Fruit fly (Drosophila melanogaster) whole organism, pupa: ENCODE measurements around the gene Tsp97E.

Experiments
- CG34367 ChIP-seq: fragments of 200-800 bp; sonication (Bioruptor generic); optimal IDR thresholded peaks from 2 replicates; lab custom pipeline; 2018; ENCODE audit warnings: missing biosample characterization, mild to moderate bottlenecking, missing genetic modification characterization
- CG8301 ChIP-seq: fragments of 200-800 bp; sonication (Bioruptor generic); optimal IDR thresholded peaks from 2 replicates; lab custom pipeline; 2018; ENCODE audit warnings: missing biosample characterization, mild to moderate bottlenecking, missing genetic modification characterization
- Snoo ChIP-seq: fragments of 200-800 bp; sonication (Bioruptor generic); optimal IDR thresholded peaks from 3 replicates; lab custom pipeline; 2017; ENCODE audit warnings: missing biosample characterization, mild to moderate bottlenecking, missing genetic modification characterization, inconsistent platforms

DNA sequence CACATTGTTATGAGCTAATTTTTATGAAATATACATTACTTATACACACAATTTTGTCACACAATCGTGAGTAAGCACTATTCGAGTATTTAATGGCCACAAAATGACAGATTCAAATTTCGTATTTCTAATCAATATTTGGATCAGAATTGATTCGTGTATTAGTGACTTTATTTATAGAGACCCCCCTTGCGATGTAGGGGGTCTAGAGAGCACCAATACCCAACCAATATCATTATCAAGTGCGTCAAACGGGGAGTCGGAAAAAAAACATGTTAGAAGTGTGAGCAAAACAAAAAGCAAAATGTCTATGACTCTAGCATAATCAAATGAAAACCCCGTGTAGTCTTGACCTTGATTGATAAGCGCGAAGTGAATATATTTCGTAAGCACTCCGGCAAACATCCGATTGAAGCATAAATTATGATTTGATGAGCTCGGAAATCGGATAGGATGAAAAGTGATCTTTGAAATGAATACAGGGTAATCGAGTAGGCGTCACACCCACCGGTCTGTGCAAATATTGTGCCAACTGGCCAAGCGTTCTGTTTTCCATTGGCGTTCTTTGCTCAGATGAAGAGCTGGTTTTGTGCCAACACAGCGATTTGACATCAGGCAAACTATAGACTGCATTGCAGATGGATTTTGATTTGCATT is 12.3 kb downstream of the Tsp97E start:
- TF ChIP-seq CG8301 (tag; lab: Kevin White, UChicago) (no peak), CG34367 (tag; lab: Kevin White, UChicago) (no peak), Snoo (no peak)
